Worm (Caenorhabditis elegans): ENCODE measurements around the gene nhr-47.

DNA sequence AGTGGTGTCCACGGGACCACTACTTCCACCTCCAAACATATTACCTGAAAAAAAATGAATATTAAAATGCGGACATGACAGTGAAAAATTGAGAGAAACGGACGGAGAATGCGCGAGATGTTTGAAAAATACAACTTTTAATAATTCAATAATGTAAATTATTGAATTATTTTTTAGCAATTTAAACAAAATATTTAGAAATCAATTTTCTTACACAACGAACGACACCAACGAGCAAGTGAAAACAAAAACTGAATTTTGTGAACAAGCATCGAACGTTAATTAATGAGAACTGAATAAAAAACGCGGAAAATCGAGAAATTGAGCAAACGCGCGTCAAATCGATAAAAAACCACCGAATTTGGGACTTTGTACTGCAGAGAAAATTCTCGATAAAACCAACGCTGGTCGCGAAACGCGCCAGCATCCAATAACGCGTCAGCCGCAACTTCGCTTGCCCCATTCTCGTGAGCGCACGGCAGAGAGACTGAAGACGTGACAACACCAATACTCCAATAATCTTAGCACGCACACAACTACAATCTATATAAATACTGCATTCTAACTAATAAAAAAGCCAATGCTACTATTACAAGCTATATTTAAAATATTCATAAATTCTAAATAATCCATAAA, at the start of gene nhr-47, which contains the start of gene dnj-19:
- TF ChIP-seq ztf-23 (GFP tag; IDR thresholded peaks at IDR 0.05) (peak; percentile 71; the same call in 1 of the 2 replicates), tab-1 (GFP tag; IDR thresholded peaks at IDR 0.05) (peak; percentile 70), klf-2 (GFP tag; conservative IDR thresholded peaks at IDR 0.05) (no peak), flt-1 (GFP tag; IDR thresholded peaks at IDR 0.05) (peak; percentile 75; the same call in 1 of the 2 replicates), T22C8.4 (GFP tag; IDR thresholded peaks at IDR 0.05) (0 out of 2 replicates have a peak, but pooled peaks have one; percentile 39)

Data from whole organism, midembryonic.